Fruit fly (Drosophila melanogaster) whole organism, wandering third instar larva: Measurements from ENCODE around the gene sbr.

ENCODE experiments used
- Abd-B ChIP-seq: fragments of >200 bp; optimal IDR thresholded peaks from 2 replicates; lab custom pipeline; 2017; ENCODE audit warnings: missing biosample characterization, missing genetic modification characterization
- CG32264 ChIP-seq: fragments of 200-800 bp; sonication (Bioruptor generic); optimal IDR thresholded peaks from 2 replicates; lab custom pipeline; 2016; ENCODE audit warnings: missing biosample characterization, missing genetic modification characterization
- CG9705 ChIP-seq: fragments of 200-800 bp; sonication (Bioruptor generic); optimal IDR thresholded peaks from 2 replicates; lab custom pipeline; 2018; ENCODE audit warnings: missing biosample characterization, mild to moderate bottlenecking, missing genetic modification characterization
- CrebA ChIP-seq: fragments of 200-800 bp; sonication (Bioruptor generic); optimal IDR thresholded peaks from 2 replicates; lab custom pipeline; 2016; ENCODE audit warnings: missing biosample characterization, mild to moderate bottlenecking, missing genetic modification characterization, borderline replicate concordance
- Dfd ChIP-seq: fragments of >200 bp; optimal IDR thresholded peaks from 2 replicates; lab custom pipeline; 2017; ENCODE audit warnings: missing biosample characterization, missing genetic modification characterization
- Dif ChIP-seq: fragments of 200-275, 200-300 bp; sonication (Bioruptor generic); optimal IDR thresholded peaks from 2 replicates; lab custom pipeline; 2018; ENCODE audit warnings: missing biosample characterization, missing genetic modification characterization; ENCODE audit not compliant: partially characterized antibody
- GATAd ChIP-seq: sonication (Bioruptor generic); optimal IDR thresholded peaks from 2 replicates; lab custom pipeline; 2016; ENCODE audit warnings: missing biosample characterization, missing genetic modification characterization
- HLH106 ChIP-seq: fragments of 200-800 bp; optimal IDR thresholded peaks from 3 replicates; lab custom pipeline; 2019; ENCODE audit warnings: missing biosample characterization, mild to moderate bottlenecking, missing genetic modification characterization, moderate library complexity
- Hnf4 ChIP-seq: fragments of 200-800 bp; sonication (Bioruptor generic); optimal IDR thresholded peaks from 2 replicates; lab custom pipeline; 2016; ENCODE audit warnings: missing biosample characterization, mild to moderate bottlenecking, missing genetic modification characterization
- Hr78 ChIP-seq: fragments of >200 bp; optimal IDR thresholded peaks from 2 replicates; lab custom pipeline; 2017; ENCODE audit warnings: missing biosample characterization, missing genetic modification characterization
- Hr83 ChIP-seq: fragments of 200-300 bp; sonication (Bioruptor generic); optimal IDR thresholded peaks from 2 replicates; lab custom pipeline; 2016; ENCODE audit warnings: missing biosample characterization, mild to moderate bottlenecking, missing genetic modification characterization, moderate library complexity; ENCODE audit not compliant: poor library complexity, severe bottlenecking
- Jra ChIP-seq: sonication (Bioruptor generic); optimal IDR thresholded peaks from 2 replicates; lab custom pipeline; 2016; ENCODE audit warnings: missing biosample characterization, missing genetic modification characterization
- Mio ChIP-seq: sonication (Bioruptor generic); optimal IDR thresholded peaks from 2 replicates; lab custom pipeline; 2016; ENCODE audit warnings: missing biosample characterization, missing genetic modification characterization
- Myc ChIP-seq: fragments of >200 bp; optimal IDR thresholded peaks from 2 replicates; lab custom pipeline; 2017
- N ChIP-seq: fragments of >200 bp; optimal IDR thresholded peaks from 2 replicates; lab custom pipeline; 2018; ENCODE audit warnings: missing biosample characterization, missing external identifiers, missing genetic modification characterization
- OdsH ChIP-seq: fragments of 200-800 bp; sonication (Bioruptor generic); optimal IDR thresholded peaks from 2 replicates; lab custom pipeline; 2016; ENCODE audit warnings: missing biosample characterization, mild to moderate bottlenecking, missing genetic modification characterization
- Rel ChIP-seq, 2 experiments: fragments of 200-800 bp; sonication (Bioruptor generic) in 1 of 2; optimal IDR thresholded peaks; 2 replicates in 1 of 2; 3 replicates in 1 of 2; lab custom pipeline; 2016 to 2019; ENCODE audit warnings: mild to moderate bottlenecking in 2 of 2, missing biosample characterization in 2 of 2, missing genetic modification characterization in 2 of 2, moderate library complexity in 1 of 2
- Sp1 ChIP-seq: fragments of 200-800 bp; sonication (Bioruptor generic); optimal IDR thresholded peaks from 3 replicates; lab custom pipeline; 2019; ENCODE audit warnings: missing biosample characterization, mild to moderate bottlenecking, missing genetic modification characterization, moderate library complexity
- Vsx2 ChIP-seq: fragments of 200-300, 225-300 bp; sonication (Bioruptor generic); optimal IDR thresholded peaks from 2 replicates; lab custom pipeline; 2018; ENCODE audit warnings: missing biosample characterization, missing genetic modification characterization; ENCODE audit not compliant: partially characterized antibody
- br ChIP-seq: fragments of 200-800 bp; sonication (Bioruptor generic); optimal IDR thresholded peaks from 2 replicates; lab custom pipeline; 2016; ENCODE audit warnings: missing biosample characterization, missing genetic modification characterization
- brk ChIP-seq: fragments of 200-800 bp; sonication (Bioruptor generic); optimal IDR thresholded peaks from 2 replicates; lab custom pipeline; 2016; ENCODE audit warnings: missing biosample characterization, mild to moderate bottlenecking, missing genetic modification characterization
- dl ChIP-seq, 2 experiments: fragments of 175-275, 200-275 bp in 1 of 2; fragments of 200-275 bp in 1 of 2; sonication (Bioruptor generic); optimal IDR thresholded peaks; lab custom pipeline; 2018; ENCODE audit warnings: mild to moderate bottlenecking in 2 of 2, missing biosample characterization in 2 of 2, missing genetic modification characterization in 2 of 2, moderate library complexity in 2 of 2; ENCODE audit not compliant: partially characterized antibody in 2 of 2, insufficient read depth in 1 of 2
- dmrt93B ChIP-seq: fragments of 200-800 bp; sonication (Bioruptor generic); optimal IDR thresholded peaks from 2 replicates; lab custom pipeline; 2018; ENCODE audit warnings: missing biosample characterization, mild to moderate bottlenecking, missing genetic modification characterization
- dsf ChIP-seq: sonication (Bioruptor generic); optimal IDR thresholded peaks from 2 replicates; lab custom pipeline; 2016; ENCODE audit warnings: missing biosample characterization, missing genetic modification characterization, borderline replicate concordance
- ey ChIP-seq: fragments of 200-800 bp; sonication (Bioruptor generic); optimal IDR thresholded peaks from 2 replicates; lab custom pipeline; 2016; ENCODE audit warnings: missing biosample characterization, missing genetic modification characterization
- foxo ChIP-seq, 2 experiments: fragments of 200-800 bp; sonication (Bioruptor generic); optimal IDR thresholded peaks; 2 replicates in 1 of 2; 3 replicates in 1 of 2; lab custom pipeline; 2016 to 2017; ENCODE audit warnings: missing biosample characterization in 2 of 2, missing genetic modification characterization in 2 of 2
- fru ChIP-seq: fragments of 200-800 bp; sonication (Bioruptor generic); optimal IDR thresholded peaks from 3 replicates; lab custom pipeline; 2016; ENCODE audit warnings: missing biosample characterization, mild to moderate bottlenecking, missing genetic modification characterization
- h ChIP-seq: fragments of 200-800 bp; sonication (Bioruptor generic); optimal IDR thresholded peaks from 3 replicates; lab custom pipeline; 2016; ENCODE audit warnings: missing biosample characterization, mild to moderate bottlenecking, missing genetic modification characterization
- jim ChIP-seq: fragments of 175-275, 200-325 bp; sonication (Bioruptor generic); optimal IDR thresholded peaks from 2 replicates; lab custom pipeline; 2016; ENCODE audit warnings: missing biosample characterization, mild to moderate bottlenecking, missing genetic modification characterization
- lola ChIP-seq: fragments of >200 bp; optimal IDR thresholded peaks from 2 replicates; lab custom pipeline; 2017; ENCODE audit warnings: missing biosample characterization, missing genetic modification characterization
- pan ChIP-seq: fragments of >200 bp; optimal IDR thresholded peaks from 2 replicates; lab custom pipeline; 2017
- psq ChIP-seq: fragments of 200-800 bp; sonication (Bioruptor generic); optimal IDR thresholded peaks from 3 replicates; lab custom pipeline; 2017; ENCODE audit warnings: missing biosample characterization, mild to moderate bottlenecking, missing genetic modification characterization, moderate library complexity
- rgr ChIP-seq: fragments of 200-800 bp; sonication (Bioruptor generic); optimal IDR thresholded peaks from 3 replicates; lab custom pipeline; 2016; ENCODE audit warnings: missing biosample characterization, mild to moderate bottlenecking, missing genetic modification characterization
- sage ChIP-seq: fragments of 200-800 bp; sonication (Bioruptor generic); optimal IDR thresholded peaks from 2 replicates; lab custom pipeline; 2016; ENCODE audit warnings: missing biosample characterization, mild to moderate bottlenecking, missing genetic modification characterization
- sv ChIP-seq: fragments of 200-800 bp; sonication (Bioruptor generic); optimal IDR thresholded peaks from 3 replicates; lab custom pipeline; 2016; ENCODE audit warnings: missing biosample characterization, missing genetic modification characterization
- tai ChIP-seq: sonication (Bioruptor generic); optimal IDR thresholded peaks from 2 replicates; lab custom pipeline; 2016; ENCODE audit warnings: missing biosample characterization, missing genetic modification characterization
- usp ChIP-seq: fragments of >200 bp; optimal IDR thresholded peaks from 2 replicates; lab custom pipeline; 2017; ENCODE audit warnings: missing biosample characterization, missing genetic modification characterization
- woc ChIP-seq: sonication (Bioruptor generic); optimal IDR thresholded peaks from 2 replicates; lab custom pipeline; 2016; ENCODE audit warnings: missing biosample characterization, mild to moderate bottlenecking, missing genetic modification characterization

sbr gene

dm6 chrX:10838962-10839361, 7.9 kb downstream of the sbr start, which contains the start of gene CG15210:
TSS of gene CG15210 (plus strand) at chrX:10839230.
- TF ChIP-seq psq (no peak), Hr83 (GFP tag; lab: Kevin White, UChicago) (peak; percentile 21)
- TF ChIP-seq, all 38 proteins: peak for 1

- TF ChIP-seq pan = peak; percentile 67
- no peak for TF ChIP-seq dsf
- TF ChIP-seq usp (GFP tag; lab: Kevin White, UChicago) = no peak
Observed at dm6 chrX:10835631-10836030, 11.3 kb downstream of the sbr start.

dm6 chrX:10832369-10832768, 14.5 kb downstream of the sbr start:
- no peak for TF ChIP-seq Sp1 (GFP tag; lab: Kevin White, UChicago)
- no peak for TF ChIP-seq Hr78
- peak; percentile 13 for TF ChIP-seq br (GFP tag; lab: Kevin White, UChicago)
- TF ChIP-seq Rel (GFP tag; optimal IDR thresholded peaks at IDR 0.05; lab: Kevin White, UChicago) = no peak
- no peak for TF ChIP-seq Rel (tag; optimal IDR thresholded peaks at IDR 0.05; lab: Kevin White, UChicago)
- peak; percentile 39 for TF ChIP-seq psq
- peak in 1 of 2 experiments; percentile 73 for TF ChIP-seq foxo (GFP tag; optimal IDR thresholded peaks at IDR 0.05; lab: Kevin White, UChicago)
- TF ChIP-seq jim (GFP tag; lab: Kevin White, UChicago) = no peak
- TF ChIP-seq usp (GFP tag; lab: Kevin White, UChicago) = no peak
- no peak for TF ChIP-seq dsf
- no peak for TF ChIP-seq sage (GFP tag; lab: Kevin White, UChicago)
- TF ChIP-seq N = no peak
- peak; percentile 65 for TF ChIP-seq rgr
- TF ChIP-seq CrebA = no peak
- TF ChIP-seq lola = no peak
- TF ChIP-seq dmrt93B (GFP tag; lab: Kevin White, UChicago) = peak; percentile 44
- no peak for TF ChIP-seq Dif
- TF ChIP-seq CG9705 (GFP tag; lab: Kevin White, UChicago) = peak; percentile 65
- no peak for TF ChIP-seq brk (GFP tag; lab: Kevin White, UChicago)
- TF ChIP-seq pan = no peak
- TF ChIP-seq GATAd (GFP tag; lab: Kevin White, UChicago) = peak; percentile 17
- peak; percentile 23 for TF ChIP-seq Hr83 (GFP tag; lab: Kevin White, UChicago)
- TF ChIP-seq Dfd (GFP tag; lab: Kevin White, UChicago) = no peak
- no peak for TF ChIP-seq Jra (GFP tag; lab: Kevin White, UChicago)
- TF ChIP-seq Mio = no peak
- no peak for TF ChIP-seq CG32264 (GFP tag; lab: Kevin White, UChicago)
- TF ChIP-seq fru (GFP tag; lab: Kevin White, UChicago) = peak; percentile 39
- peak; percentile 51 for TF ChIP-seq OdsH (GFP tag; lab: Kevin White, UChicago)
- TF ChIP-seq ey (GFP tag; lab: Kevin White, UChicago) = peak; percentile 42
- TF ChIP-seq Hnf4 (GFP tag; lab: Kevin White, UChicago) = peak; percentile 51
- peak; percentile 93 for TF ChIP-seq Myc (lab: Kevin White, UChicago)
- TF ChIP-seq Abd-B = no peak
- no peak for TF ChIP-seq woc (GFP tag; lab: Kevin White, UChicago)
- no peak for TF ChIP-seq dl (GFP tag; optimal IDR thresholded peaks at IDR 0.05; lab: Kevin White, UChicago; ENCODE audit: insufficient read depth in 1 of 2, partially characterized antibody in 2 of 2)
- TF ChIP-seq sv (GFP tag; lab: Kevin White, UChicago) = peak; percentile 57
- peak; percentile 46 for TF ChIP-seq h (GFP tag; lab: Kevin White, UChicago)
- no peak for TF ChIP-seq Vsx2 (GFP tag; lab: Kevin White, UChicago)
- TF ChIP-seq HLH106 (tag; lab: Kevin White, UChicago) = peak; percentile 65
- peak; percentile 62 for TF ChIP-seq tai (GFP tag; lab: Kevin White, UChicago)
